Worm (Caenorhabditis elegans): ENCODE measurements around the gene Y54G2A.13.

The Y54G2A.13 gene

ce11 chrIV:2770835-2771234, 48.7 kb downstream of the Y54G2A.13 start:
- no peak for TF ChIP-seq unc-130 (tag; optimal IDR thresholded peaks at IDR 0.05)
- TF ChIP-seq unc-98 (GFP tag; IDR thresholded peaks at IDR 0.05), result no peak
- TF ChIP-seq unc-62 (GFP tag; optimal IDR thresholded peaks at IDR 0.05), result no peak
- TF ChIP-seq fkh-10 (GFP tag; optimal IDR thresholded peaks at IDR 0.05), result no peak
- no peak for TF ChIP-seq zag-1 (tag; optimal IDR thresholded peaks at IDR 0.05)
- TF ChIP-seq zip-4 (GFP tag; optimal IDR thresholded peaks at IDR 0.05), result no peak
- no peak for TF ChIP-seq lin-14 (GFP tag; optimal IDR thresholded peaks at IDR 0.05)
- TF ChIP-seq sup-37 (GFP tag; optimal IDR thresholded peaks at IDR 0.05), result no peak
- no peak for TF ChIP-seq nhr-20 (tag; optimal IDR thresholded peaks at IDR 0.05)
- no peak for TF ChIP-seq hlh-17 (GFP tag; optimal IDR thresholded peaks at IDR 0.05; ENCODE audit: borderline replicate concordance)
- no peak for TF ChIP-seq isw-1 (GFP tag; IDR thresholded peaks at IDR 0.05)
- no peak for TF ChIP-seq dsc-1 (tag; optimal IDR thresholded peaks at IDR 0.05)
- peak; percentile 10 for TF ChIP-seq ama-1 (optimal IDR thresholded peaks at IDR 0.05)
- no peak for TF ChIP-seq ces-1 (GFP tag; optimal IDR thresholded peaks at IDR 0.05)
- no peak for TF ChIP-seq efl-1 (optimal IDR thresholded peaks at IDR 0.05)
- TF ChIP-seq efl-1 (GFP tag; optimal IDR thresholded peaks at IDR 0.05 in 1 of 2), result peak in 1 of 2 experiments; percentile 34

DNA sequence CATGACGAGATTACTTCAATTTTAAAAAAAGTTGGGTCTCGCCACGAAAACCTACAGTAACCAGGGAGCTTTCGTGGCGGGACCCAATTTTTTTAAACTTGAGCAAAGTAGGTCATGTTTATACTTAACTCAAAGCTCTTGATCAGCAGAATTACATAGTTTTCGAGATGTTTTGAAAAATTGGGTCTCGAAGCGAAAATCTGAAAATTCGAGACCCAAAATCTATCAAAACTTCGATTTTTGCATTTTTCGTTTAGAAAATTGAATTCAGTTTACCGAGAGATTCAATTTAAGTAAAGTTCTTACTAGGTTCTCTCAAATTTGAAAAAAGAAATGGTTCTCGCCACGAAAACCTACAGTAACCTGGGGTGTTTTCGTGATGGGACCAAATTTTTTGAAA, 49.5 kb downstream of the Y54G2A.13 start:
- TF ChIP-seq efl-1 (optimal IDR thresholded peaks at IDR 0.05) (no peak), efl-1 (GFP tag; optimal IDR thresholded peaks at IDR 0.05 in 1 of 2) (peak in 1 of 2 experiments; percentile 27), lin-15B (tag; optimal IDR thresholded peaks at IDR 0.05) (no peak)

DNA sequence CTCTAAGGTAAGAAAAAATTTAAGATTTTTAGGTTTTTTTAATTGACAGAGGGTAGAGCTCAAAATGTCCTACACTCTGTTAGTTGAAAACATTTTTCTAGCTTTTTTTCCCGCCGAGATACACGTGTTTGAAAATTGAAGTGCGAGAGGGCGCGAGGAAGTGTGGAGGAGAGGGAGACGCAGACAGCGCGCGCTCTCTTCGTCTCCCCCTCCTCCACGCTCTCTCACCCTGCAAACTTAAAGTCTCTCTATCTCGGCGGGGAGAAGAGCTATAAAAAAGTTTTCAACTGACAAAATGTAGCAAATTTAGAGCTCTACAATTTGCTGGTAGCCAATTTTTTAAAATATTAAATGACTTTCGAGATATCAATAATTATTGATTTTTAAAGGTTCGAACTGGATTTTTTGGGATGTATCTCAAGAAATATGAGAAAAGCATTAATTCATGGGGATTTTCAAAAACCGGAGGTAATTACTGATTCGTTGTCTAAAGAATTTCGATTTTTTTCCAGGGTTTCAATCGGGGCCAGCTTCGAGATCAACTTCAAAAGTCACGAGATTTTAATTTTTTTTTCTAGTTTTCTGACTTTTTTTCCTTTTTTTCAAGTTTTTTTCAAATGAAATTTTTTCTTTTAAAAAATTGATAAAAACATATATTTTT, 54.4 kb downstream of the Y54G2A.13 start:
- no peak for TF ChIP-seq lir-3 (tag; optimal IDR thresholded peaks at IDR 0.05; ENCODE audit: poor library complexity)
- no peak for TF ChIP-seq efl-1 (optimal IDR thresholded peaks at IDR 0.05)
- TF ChIP-seq efl-1 (GFP tag; optimal IDR thresholded peaks at IDR 0.05 in 1 of 2), result peak in 1 of 2 experiments; percentile 67
- TF ChIP-seq ama-1 (optimal IDR thresholded peaks at IDR 0.05), result peak; percentile 39
- TF ChIP-seq lsy-2 (tag; optimal IDR thresholded peaks at IDR 0.05), result peak in 1 of 2 experiments; percentile 14
- TF ChIP-seq ztf-4 (tag; optimal IDR thresholded peaks at IDR 0.05), result peak; percentile 6

Measured in whole organism, L1 larva.